Fruit fly (Drosophila melanogaster) whole organism, embryonic: ENCODE measurements around the gene CG14286.
A peak's percentile ranks its signal among the peaks of the same experiment; 100 is the strongest.

Experiments
- ATbp ChIP-seq: fragments of 200-800 bp; sonication (Bioruptor generic); optimal IDR thresholded peaks from 2 replicates; lab custom pipeline; 2017; ENCODE audit warnings: missing biosample characterization, mild to moderate bottlenecking, missing genetic modification characterization, missing genetic modification reagents
- Antp ChIP-seq: fragments of 200-800 bp; sonication (Bioruptor generic); optimal IDR thresholded peaks from 3 replicates; lab custom pipeline; 2016; ENCODE audit warnings: missing biosample characterization, missing genetic modification characterization
- CG10209 ChIP-seq: fragments of 200-800 bp; sonication (Bioruptor generic); optimal IDR thresholded peaks from 3 replicates; lab custom pipeline; 2017; ENCODE audit warnings: missing biosample characterization, mild to moderate bottlenecking, missing genetic modification characterization, missing genetic modification reagents
- CG13894 ChIP-seq: fragments of 200-800 bp; sonication (Bioruptor generic); optimal IDR thresholded peaks from 3 replicates; lab custom pipeline; 2018; ENCODE audit warnings: missing biosample characterization, mild to moderate bottlenecking, missing genetic modification characterization, moderate library complexity
- CG14050 ChIP-seq: fragments of 200-800 bp; sonication (Bioruptor generic); IDR thresholded peaks from 3 replicates; pipeline ENCODE4 v1.3.6; 2022; ENCODE audit warnings: missing biosample characterization, missing genetic modification characterization
- CG14965 ChIP-seq: fragments of 200-800 bp; sonication (Bioruptor generic); optimal IDR thresholded peaks from 2 replicates; lab custom pipeline; 2016; ENCODE audit warnings: missing biosample characterization, missing genetic modification characterization, borderline replicate concordance
- CG15514 ChIP-seq: fragments of 200-800 bp; sonication (Bioruptor generic); optimal IDR thresholded peaks from 3 replicates; lab custom pipeline; 2017; ENCODE audit warnings: missing biosample characterization, missing genetic modification characterization, mild to moderate bottlenecking, moderate library complexity, missing genetic modification reagents
- CG16863 ChIP-seq: fragments of 200-800 bp; sonication (Bioruptor generic); optimal IDR thresholded peaks from 3 replicates; lab custom pipeline; 2016; ENCODE audit warnings: missing biosample characterization, missing genetic modification characterization
- CG17829 ChIP-seq: fragments of 200-800 bp; optimal IDR thresholded peaks from 2 replicates; lab custom pipeline; 2019; ENCODE audit warnings: missing biosample characterization, mild to moderate bottlenecking, missing genetic modification characterization, moderate library complexity
- CG18764 ChIP-seq: fragments of 200-800 bp; sonication (Bioruptor generic); optimal IDR thresholded peaks from 3 replicates; lab custom pipeline; 2016; ENCODE audit warnings: missing biosample characterization, missing genetic modification characterization
- CG2678 ChIP-seq: fragments of 200-800 bp; sonication (Bioruptor generic); optimal IDR thresholded peaks from 3 replicates; lab custom pipeline; 2019; ENCODE audit warnings: missing biosample characterization, mild to moderate bottlenecking, missing genetic modification characterization, moderate library complexity
- CG2889 ChIP-seq: fragments of 200-800 bp; sonication (Bioruptor generic); IDR thresholded peaks from 3 replicates; pipeline ENCODE4 v1.3.6; 2022; ENCODE audit warnings: missing biosample characterization, missing genetic modification characterization
- CG32772 ChIP-seq: fragments of 200-800 bp; sonication (Bioruptor generic); IDR thresholded peaks from 2 replicates; pipeline ENCODE4 v1.3.6; 2022; ENCODE audit warnings: missing biosample characterization, missing genetic modification characterization
- CG3838 ChIP-seq: fragments of 200-800 bp; sonication (Bioruptor generic); optimal IDR thresholded peaks from 3 replicates; lab custom pipeline; 2016; ENCODE audit warnings: missing biosample characterization, missing genetic modification characterization
- CG4328 ChIP-seq: fragments of 200-800 bp; sonication (Bioruptor generic); optimal IDR thresholded peaks from 3 replicates; lab custom pipeline; 2017; ENCODE audit warnings: missing biosample characterization, missing genetic modification reagents, missing genetic modification characterization
- CG4730 ChIP-seq: fragments of 200-800 bp; sonication (Bioruptor generic); IDR thresholded peaks from 2 replicates; pipeline ENCODE4 v1.3.6; 2022; ENCODE audit warnings: missing biosample characterization, missing genetic modification characterization
- CG6175 ChIP-seq: fragments of 200-800 bp; sonication (Bioruptor generic); IDR thresholded peaks from 3 replicates; pipeline ENCODE4 v1.3.6; 2022; ENCODE audit warnings: missing biosample characterization, missing genetic modification characterization
- CG7786 ChIP-seq: fragments of 200-800 bp; sonication (Bioruptor generic); optimal IDR thresholded peaks from 2 replicates; lab custom pipeline; 2016; ENCODE audit warnings: missing biosample characterization, missing genetic modification characterization
- CG7839 ChIP-seq: fragments of 200-800 bp; sonication (Bioruptor generic); optimal IDR thresholded peaks from 3 replicates; lab custom pipeline; 2018; ENCODE audit warnings: missing biosample characterization, mild to moderate bottlenecking, missing genetic modification characterization, moderate library complexity
- CG9727 ChIP-seq: fragments of 200-800 bp; sonication (Bioruptor generic); optimal IDR thresholded peaks from 3 replicates; lab custom pipeline; 2017; ENCODE audit warnings: missing biosample characterization, mild to moderate bottlenecking, missing genetic modification characterization
- Dip3 ChIP-seq: fragments of 200-800 bp; sonication (Bioruptor generic); optimal IDR thresholded peaks from 3 replicates; lab custom pipeline; 2016; ENCODE audit warnings: missing biosample characterization, missing genetic modification characterization
- Drgx ChIP-seq: fragments of 200-800 bp; sonication (Bioruptor generic); IDR thresholded peaks from 2 replicates; pipeline ENCODE4 v1.3.6; 2022; ENCODE audit warnings: missing biosample characterization, missing genetic modification characterization
- E2f1 ChIP-seq: fragments of 200-800 bp; sonication (Bioruptor generic); IDR thresholded peaks from 2 replicates; pipeline ENCODE4 v1.3.6; 2022; ENCODE audit warnings: missing biosample characterization, missing genetic modification characterization
- Gug ChIP-seq: fragments of 200-800 bp; sonication (Bioruptor generic); IDR thresholded peaks from 4 replicates; pipeline ENCODE4 v1.3.6; 2022; ENCODE audit warnings: missing biosample characterization, missing genetic modification characterization
- H2.0 ChIP-seq: fragments of 200-800 bp; sonication (Bioruptor generic); IDR thresholded peaks from 2 replicates; pipeline ENCODE4 v1.3.6; 2022; ENCODE audit warnings: missing biosample characterization, missing genetic modification characterization
- Hey ChIP-seq: fragments of 200-800 bp; sonication (Bioruptor generic); optimal IDR thresholded peaks from 3 replicates; lab custom pipeline; 2018; ENCODE audit warnings: missing biosample characterization, mild to moderate bottlenecking, missing genetic modification characterization
- Lpt ChIP-seq: fragments of >200 bp; optimal IDR thresholded peaks from 2 replicates; lab custom pipeline; 2018; ENCODE audit warnings: missing biosample characterization, missing genetic modification characterization
- Max ChIP-seq: fragments of 200-800 bp; sonication (Bioruptor generic); optimal IDR thresholded peaks from 2 replicates; lab custom pipeline; 2016; ENCODE audit warnings: missing biosample characterization, mild to moderate bottlenecking, missing genetic modification characterization
- Six4 ChIP-seq: fragments of 200-800 bp; sonication (Bioruptor generic); optimal IDR thresholded peaks from 2 replicates; lab custom pipeline; 2016; ENCODE audit warnings: missing biosample characterization, missing genetic modification characterization
- Taf1 ChIP-seq: fragments of 200-800 bp; sonication (Bioruptor generic); IDR thresholded peaks from 2 replicates; pipeline ENCODE4 v1.3.6; 2022; ENCODE audit warnings: missing biosample characterization, missing genetic modification characterization
- Xbp1 ChIP-seq: fragments of 200-800 bp; sonication (Bioruptor generic); optimal IDR thresholded peaks from 3 replicates; lab custom pipeline; 2016; ENCODE audit warnings: missing biosample characterization, mild to moderate bottlenecking, missing genetic modification characterization
- YL-1 ChIP-seq: fragments of 200-800 bp; sonication (Bioruptor generic); optimal IDR thresholded peaks from 3 replicates; lab custom pipeline; 2017; ENCODE audit warnings: missing biosample characterization, mild to moderate bottlenecking, missing genetic modification characterization
- bowl ChIP-seq: fragments of 200-800 bp; sonication (Bioruptor generic); IDR thresholded peaks from 2 replicates; pipeline ENCODE4 v1.3.6; 2022; ENCODE audit warnings: missing biosample characterization, missing genetic modification characterization
- bsh ChIP-seq, 2 experiments: fragments of 200-800 bp; sonication (Bioruptor generic); optimal IDR thresholded peaks; 2 replicates each; lab custom pipeline; 2017 to 2018; ENCODE audit warnings: mild to moderate bottlenecking in 2 of 2, missing biosample characterization in 2 of 2, missing genetic modification characterization in 2 of 2, moderate library complexity in 1 of 2
- btn ChIP-seq: fragments of 200-800 bp; sonication (Bioruptor generic); optimal IDR thresholded peaks from 2 replicates; lab custom pipeline; 2016; ENCODE audit warnings: missing biosample characterization, missing genetic modification characterization
- chn ChIP-seq: fragments of 200-800 bp; sonication (Bioruptor generic); optimal IDR thresholded peaks from 2 replicates; lab custom pipeline; 2016; ENCODE audit warnings: missing biosample characterization, missing genetic modification characterization
- crol ChIP-seq: fragments of 200-800 bp; sonication (Bioruptor generic); IDR thresholded peaks from 2 replicates; pipeline ENCODE4 v1.3.6; 2022; ENCODE audit warnings: missing biosample characterization, missing genetic modification characterization
- eyg ChIP-seq: fragments of 200-800 bp; sonication (Bioruptor generic); optimal IDR thresholded peaks from 3 replicates; lab custom pipeline; 2016; ENCODE audit warnings: missing biosample characterization, missing genetic modification characterization
- hb ChIP-seq: fragments of 200-800 bp; sonication (Bioruptor generic); IDR thresholded peaks from 3 replicates; pipeline ENCODE4 v1.3.6; 2022; ENCODE audit warnings: missing biosample characterization, missing genetic modification characterization; ENCODE audit not compliant: partially characterized antibody
- lilli ChIP-seq: fragments of 200-800 bp; sonication (Bioruptor generic); optimal IDR thresholded peaks from 3 replicates; lab custom pipeline; 2016; ENCODE audit warnings: missing biosample characterization, missing genetic modification characterization
- luna ChIP-seq: fragments of 200-800 bp; sonication (Bioruptor generic); optimal IDR thresholded peaks from 2 replicates; lab custom pipeline; 2016; ENCODE audit warnings: missing biosample characterization, missing genetic modification characterization
- nau ChIP-seq: fragments of 200-800 bp; sonication (Bioruptor generic); optimal IDR thresholded peaks from 3 replicates; lab custom pipeline; 2017; ENCODE audit warnings: missing biosample characterization, mild to moderate bottlenecking, missing genetic modification characterization, missing genetic modification reagents
- onecut ChIP-seq: fragments of 200-800 bp; sonication (Bioruptor generic); IDR thresholded peaks from 2 replicates; pipeline ENCODE4 v1.3.6; 2022; ENCODE audit warnings: missing biosample characterization, missing genetic modification characterization
- pan ChIP-seq, 4 experiments: fragments of >200 bp in 3 of 4; fragments of 200-800 bp in 1 of 4; sonication (Bioruptor generic) in 1 of 4; optimal IDR thresholded peaks in 3 of 4; IDR thresholded peaks in 1 of 4; 2 replicates each; pipeline versions ENCODE4 v1.3.6 to Lab custom; 2017 to 2022; ENCODE audit warnings: missing biosample characterization in 2 of 4, missing genetic modification characterization in 2 of 4, mixed read lengths in 1 of 4
- pros ChIP-seq: fragments of 200-800 bp; sonication (Bioruptor generic); optimal IDR thresholded peaks from 3 replicates; lab custom pipeline; 2019; ENCODE audit warnings: missing biosample characterization, mild to moderate bottlenecking, missing genetic modification characterization, moderate library complexity
- scrt ChIP-seq: fragments of 200-800 bp; sonication (Bioruptor generic); optimal IDR thresholded peaks from 2 replicates; lab custom pipeline; 2018; ENCODE audit warnings: missing biosample characterization, mild to moderate bottlenecking, missing genetic modification characterization, moderate library complexity
- tin ChIP-seq: fragments of 200-800 bp; sonication (Bioruptor generic); optimal IDR thresholded peaks from 3 replicates; lab custom pipeline; 2016; ENCODE audit warnings: missing biosample characterization, missing genetic modification characterization
- unc-4 ChIP-seq: fragments of 200-800 bp; sonication (Bioruptor generic); IDR thresholded peaks from 2 replicates; pipeline ENCODE4 v1.3.6; 2022; ENCODE audit warnings: missing biosample characterization, missing genetic modification characterization; ENCODE audit not compliant: partially characterized antibody
- vnd ChIP-seq: fragments of 200-800 bp; sonication (Bioruptor generic); IDR thresholded peaks from 3 replicates; pipeline ENCODE4 v1.3.6; 2022; ENCODE audit warnings: missing biosample characterization, missing genetic modification characterization; ENCODE audit not compliant: partially characterized antibody

Gene CG14286

DNA sequence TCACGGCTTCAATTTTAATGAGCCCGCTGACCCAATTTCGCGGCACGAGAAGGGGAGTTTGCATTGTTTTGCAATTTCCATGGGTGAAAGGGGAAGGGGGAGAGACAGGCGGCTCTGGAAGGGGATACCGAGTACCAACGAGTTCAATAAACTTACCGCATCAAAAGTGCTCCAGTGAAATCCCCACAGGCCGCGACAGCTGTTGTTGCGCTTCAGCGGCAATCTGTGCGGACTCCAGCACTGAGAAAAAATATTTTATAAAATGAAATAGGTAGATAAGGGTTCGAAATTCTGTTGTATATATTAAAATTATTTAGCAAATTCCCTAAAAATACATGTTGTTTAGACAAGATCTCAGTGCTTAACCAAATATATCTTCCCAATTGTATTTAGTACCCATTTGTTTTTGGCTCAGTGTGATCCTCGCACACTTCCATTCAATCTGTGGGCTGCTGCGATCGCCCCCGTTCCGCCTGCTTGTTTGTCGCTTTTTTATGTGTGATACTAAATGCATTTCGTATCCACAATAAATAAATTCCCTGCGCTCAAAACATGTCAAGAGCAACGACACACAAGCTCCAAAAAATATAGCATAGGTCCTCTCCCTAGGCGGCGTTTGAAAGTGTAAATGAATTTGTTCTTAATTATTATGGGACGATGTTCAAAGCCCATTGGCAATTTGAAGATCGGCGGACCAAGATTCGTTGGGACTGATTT, 28.2 kb upstream of the CG14286 start (continued):
- TF ChIP-seq pros (GFP tag; lab: Kevin White, UChicago) = no peak
- no peak for TF ChIP-seq Hey
- TF ChIP-seq H2.0 (GFP tag; lab: Robert Waterston, UW) = peak; percentile 72
- peak; percentile 84 for TF ChIP-seq CG32772 (GFP tag; lab: Robert Waterston, UW)
- TF ChIP-seq CG10209 (GFP tag; lab: Kevin White, UChicago) = peak; percentile 71
- TF ChIP-seq chn (GFP tag; lab: Kevin White, UChicago) = peak; percentile 76
- TF ChIP-seq CG9727 (GFP tag; lab: Kevin White, UChicago) = peak; percentile 72
- peak; percentile 83 for TF ChIP-seq CG7839 (tag; lab: Kevin White, UChicago)
- TF ChIP-seq CG16863 (GFP tag; lab: Kevin White, UChicago) = peak; percentile 68
- TF ChIP-seq Gug (GFP tag; lab: Robert Waterston, UW) = peak; percentile 53; the same call in 2 of the 4 replicates
- no peak for TF ChIP-seq YL-1 (GFP tag; lab: Kevin White, UChicago)
- peak; percentile 88 for TF ChIP-seq Drgx (GFP tag; lab: Robert Waterston, UW)
- no peak for TF ChIP-seq vnd
- TF ChIP-seq lilli (GFP tag; lab: Kevin White, UChicago) = peak; percentile 63
- TF ChIP-seq bowl (GFP tag; lab: Robert Waterston, UW) = peak; percentile 58; the same call in 1 of the 2 replicates
- peak; percentile 49 for TF ChIP-seq Antp (GFP tag; lab: Kevin White, UChicago)
- peak; percentile 68 for TF ChIP-seq E2f1
- 0 out of 3 replicates have a peak, but pooled peaks have one; percentile 13 for TF ChIP-seq CG6175 (GFP tag; lab: Robert Waterston, UW)
- TF ChIP-seq eyg = peak; percentile 33
- TF ChIP-seq CG3838 = peak; percentile 16
- TF ChIP-seq btn (GFP tag; lab: Kevin White, UChicago) = peak; percentile 11
- peak; percentile 73 for TF ChIP-seq Max (GFP tag; lab: Kevin White, UChicago)
- no peak for TF ChIP-seq Dip3 (GFP tag; lab: Kevin White, UChicago)
- TF ChIP-seq unc-4 (GFP tag; lab: Robert Waterston, UW) = no peak
- TF ChIP-seq tin (GFP tag; lab: Kevin White, UChicago) = peak; percentile 84
- peak; percentile 68 for TF ChIP-seq CG14050 (GFP tag; lab: Robert Waterston, UW)
- TF ChIP-seq onecut (GFP tag; lab: Robert Waterston, UW) = peak; percentile 67
- no peak for TF ChIP-seq CG14965 (GFP tag; lab: Kevin White, UChicago)
- TF ChIP-seq hb (GFP tag; lab: Robert Waterston, UW) = no peak
- peak; percentile 65 to 92 for TF ChIP-seq bsh (GFP tag; optimal IDR thresholded peaks at IDR 0.05; lab: Kevin White, UChicago)
- peak; percentile 62; the same call in 1 of the 2 replicates for TF ChIP-seq CG4730
- TF ChIP-seq CG7786 = peak; percentile 27
- TF ChIP-seq ATbp (GFP tag; lab: Kevin White, UChicago) = peak; percentile 84
- peak; percentile 83 for TF ChIP-seq CG2678 (tag; lab: Kevin White, UChicago)
- no peak for TF ChIP-seq luna (GFP tag; lab: Kevin White, UChicago)
- peak; percentile 86 for TF ChIP-seq CG17829
- TF ChIP-seq CG4328 (GFP tag; lab: Kevin White, UChicago) = peak; percentile 22
- TF ChIP-seq CG15514 = peak; percentile 37
- no peak for TF ChIP-seq CG13894 (tag; lab: Kevin White, UChicago)
- TF ChIP-seq Xbp1 (GFP tag; lab: Kevin White, UChicago) = peak; percentile 82
- no peak for TF ChIP-seq Taf1 (GFP tag; lab: Robert Waterston, UW)
- 0 out of 3 replicates have a peak, but pooled peaks have one; percentile 37 for TF ChIP-seq CG2889 (GFP tag; lab: Robert Waterston, UW)
- TF ChIP-seq pan (optimal IDR thresholded peaks at IDR 0.05; lab: Kevin White, UChicago) = no peak
- TF ChIP-seq pan (GFP tag; optimal IDR thresholded peaks at IDR 0.05 in 1 of 2, IDR thresholded peaks at IDR 0.05 in 1 of 2) = peak in 1 of 2 experiments; percentile 82
- peak; percentile 74 for TF ChIP-seq CG18764 (GFP tag; lab: Kevin White, UChicago)
- TF ChIP-seq nau (GFP tag; lab: Kevin White, UChicago) = peak; percentile 97
- TF ChIP-seq Lpt (GFP tag; lab: Kevin White, UChicago) = no peak
- TF ChIP-seq Six4 (GFP tag; lab: Kevin White, UChicago) = peak; percentile 72
- peak; percentile 42 for TF ChIP-seq scrt (GFP tag; lab: Kevin White, UChicago)
- TF ChIP-seq crol = no peak
